Worm (Caenorhabditis elegans): Measurements from ENCODE around the gene npax-4.

npax-4 gene

ce11 chrIV:8921166-8921565 lies 41.5 kb upstream of the npax-4 start:
- TF ChIP-seq unc-130 (tag; optimal IDR thresholded peaks at IDR 0.05) (no peak), pax-3 (tag; optimal IDR thresholded peaks at IDR 0.05) (peak; percentile 52), fos-1 (tag; optimal IDR thresholded peaks at IDR 0.05) (peak; percentile 9), efl-1 (optimal IDR thresholded peaks at IDR 0.05) (no peak), efl-1 (GFP tag; optimal IDR thresholded peaks at IDR 0.05 in 1 of 2) (no peak), dsc-1 (tag; optimal IDR thresholded peaks at IDR 0.05) (peak; percentile 99), C04F5.9 (tag; optimal IDR thresholded peaks at IDR 0.05) (no peak), ceh-88 (GFP tag; IDR thresholded peaks at IDR 0.05) (no peak), fkh-8 (tag; optimal IDR thresholded peaks at IDR 0.05) (peak; percentile 42), nhr-11 (tag; optimal IDR thresholded peaks at IDR 0.05) (no peak), nhr-71 (tag; optimal IDR thresholded peaks at IDR 0.05) (peak; percentile 17), nhr-237 (tag; optimal IDR thresholded peaks at IDR 0.05) (no peak), alr-1 (tag; optimal IDR thresholded peaks at IDR 0.05; ENCODE audit: borderline replicate concordance) (no peak), nhr-47 (tag; optimal IDR thresholded peaks at IDR 0.05) (no peak), nhr-85 (tag) (peak; percentile 61), F16B12.6 (tag; optimal IDR thresholded peaks at IDR 0.05) (no peak), lin-14 (GFP tag; optimal IDR thresholded peaks at IDR 0.05) (peak; percentile 23), C16A3.4 (tag; optimal IDR thresholded peaks at IDR 0.05) (no peak), fkh-4 (tag; optimal IDR thresholded peaks at IDR 0.05; ENCODE audit: borderline replicate concordance) (peak; percentile 20), sptf-1 (tag; optimal IDR thresholded peaks at IDR 0.05) (no peak), elt-2 (tag; optimal IDR thresholded peaks at IDR 0.05) (no peak), ceh-90 (tag; optimal IDR thresholded peaks at IDR 0.05) (no peak), skn-1 (tag; optimal IDR thresholded peaks at IDR 0.05) (no peak), lin-39 (tag; optimal IDR thresholded peaks at IDR 0.05) (no peak), lir-3 (tag; optimal IDR thresholded peaks at IDR 0.05; ENCODE audit: poor library complexity) (no peak), zag-1 (tag; optimal IDR thresholded peaks at IDR 0.05) (no peak), egl-13 (tag; optimal IDR thresholded peaks at IDR 0.05) (peak; percentile 7), nhr-90 (tag; optimal IDR thresholded peaks at IDR 0.05; ENCODE audit: poor library complexity) (no peak), mep-1 (tag; optimal IDR thresholded peaks at IDR 0.05) (no peak), lin-13 (GFP tag; optimal IDR thresholded peaks at IDR 0.05) (no peak), ceh-8 (GFP tag; optimal IDR thresholded peaks at IDR 0.05) (no peak), lsy-2 (tag; optimal IDR thresholded peaks at IDR 0.05) (peak in 1 of 2 experiments; percentile 17)

DNA sequence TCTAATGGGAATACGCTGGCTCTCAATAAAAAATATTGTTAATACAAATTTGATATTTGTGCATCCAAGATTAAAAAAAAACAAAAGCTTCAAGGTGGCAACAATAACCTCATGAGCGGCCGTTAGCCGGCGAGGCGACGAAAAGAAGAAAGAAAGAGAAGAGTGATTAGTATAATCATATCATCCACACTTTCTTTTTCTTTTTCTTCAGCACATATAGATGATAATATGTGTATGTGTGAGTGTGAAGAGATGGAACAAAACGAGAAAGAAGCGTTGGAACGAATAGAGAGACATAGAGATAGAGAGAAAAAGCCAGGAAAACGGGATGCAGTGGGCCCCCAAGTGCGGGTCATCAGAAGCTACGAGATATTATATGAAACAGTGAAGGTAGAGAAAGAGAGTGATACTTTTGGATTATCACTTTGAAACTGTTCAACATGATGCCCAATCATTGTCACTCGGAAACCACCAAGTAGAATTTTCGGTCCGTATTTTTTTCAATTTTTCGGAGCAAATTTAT lies 40.6 kb upstream of the npax-4 start:
- TF ChIP-seq jun-1 (tag; optimal IDR thresholded peaks at IDR 0.05) (no peak), blmp-1 (tag; optimal IDR thresholded peaks at IDR 0.05) (peak; percentile 79), lsy-2 (tag; optimal IDR thresholded peaks at IDR 0.05) (peak in 1 of 2 experiments; percentile 40), xbp-1 (tag; optimal IDR thresholded peaks at IDR 0.05) (no peak), efl-1 (optimal IDR thresholded peaks at IDR 0.05) (peak; percentile 13), efl-1 (GFP tag; optimal IDR thresholded peaks at IDR 0.05 in 1 of 2) (peak in 1 of 2 experiments; percentile 56), skn-1 (tag; optimal IDR thresholded peaks at IDR 0.05) (peak; percentile 22), rnt-1 (tag; optimal IDR thresholded peaks at IDR 0.05) (peak; percentile 52), nhr-77 (tag; optimal IDR thresholded peaks at IDR 0.05) (no peak), nhr-237 (tag; optimal IDR thresholded peaks at IDR 0.05) (no peak), mep-1 (tag; optimal IDR thresholded peaks at IDR 0.05) (no peak), nhr-19 (GFP tag; conservative IDR thresholded peaks at IDR 0.05) (0 out of 2 replicates have a peak, but pooled peaks have one; percentile 26), snu-23 (GFP tag; optimal IDR thresholded peaks at IDR 0.05) (peak; percentile 31), nhr-71 (tag; optimal IDR thresholded peaks at IDR 0.05) (peak; percentile 43), lin-14 (GFP tag; optimal IDR thresholded peaks at IDR 0.05) (peak; percentile 66), fkh-8 (tag; optimal IDR thresholded peaks at IDR 0.05) (no peak), pax-3 (tag; optimal IDR thresholded peaks at IDR 0.05) (no peak), sup-37 (GFP tag; optimal IDR thresholded peaks at IDR 0.05) (no peak), fkh-10 (GFP tag; optimal IDR thresholded peaks at IDR 0.05) (no peak), nhr-47 (tag; optimal IDR thresholded peaks at IDR 0.05) (peak; percentile 26), swsn-7 (tag; optimal IDR thresholded peaks at IDR 0.05) (peak; percentile 2), ceh-82 (tag; optimal IDR thresholded peaks at IDR 0.05) (peak in 1 of 3 experiments; percentile 5), elt-3 (tag; optimal IDR thresholded peaks at IDR 0.05) (no peak)

Measured in whole organism, L1 larva.